Worm (Caenorhabditis elegans) whole organism, L3 larva: ENCODE results near the gene Y73F4A.1.

Source experiments
- ceh-9 ChIP-seq: sonication (generic microtip); optimal IDR thresholded peaks from 2 replicates; lab custom pipeline; 2018; ENCODE audit warnings: missing biosample characterization, missing genetic modification characterization
- fkh-10 ChIP-seq: sonication (generic microtip); optimal IDR thresholded peaks from 2 replicates; lab custom pipeline; 2017; ENCODE audit warnings: missing biosample characterization, missing genetic modification reagents, missing genetic modification characterization
- jun-1 ChIP-seq: fragments of 150-350 bp; optimal IDR thresholded peaks from 2 replicates; lab custom pipeline; 2014; ENCODE audit warnings: missing biosample characterization, missing genetic modification reagents, missing genetic modification characterization
- lin-39 ChIP-seq: fragments of 150-350 bp; optimal IDR thresholded peaks from 2 replicates; lab custom pipeline; 2018; ENCODE audit warnings: missing biosample characterization, missing genetic modification reagents, missing genetic modification characterization
- nfya-1 ChIP-seq: sonication (generic microtip); optimal IDR thresholded peaks from 2 replicates; lab custom pipeline; 2017; ENCODE audit warnings: missing genetic modification characterization, mild to moderate bottlenecking, missing compliant biosample characterization, antibody characterized with exemption, moderate library complexity; ENCODE audit not compliant: insufficient read depth
- nhr-11 ChIP-seq: fragments of 150-350 bp; optimal IDR thresholded peaks from 2 replicates; lab custom pipeline; 2014; ENCODE audit warnings: missing biosample characterization, missing genetic modification characterization
- nhr-23 ChIP-seq: fragments of 150-350 bp; optimal IDR thresholded peaks from 2 replicates; lab custom pipeline; 2014; ENCODE audit warnings: missing biosample characterization, missing genetic modification reagents, missing genetic modification characterization
- nhr-76 ChIP-seq: fragments of 150-350 bp; sonication (generic microtip); optimal IDR thresholded peaks from 5 replicates; lab custom pipeline; 2014; ENCODE audit warnings: missing biosample characterization, missing genetic modification characterization
- skn-1 ChIP-seq: fragments of 150-350 bp; optimal IDR thresholded peaks from 2 replicates; lab custom pipeline; 2014; ENCODE audit warnings: missing biosample characterization, missing genetic modification characterization
- snpc-4 ChIP-seq: fragments of 150-350 bp; optimal IDR thresholded peaks from 2 replicates; lab custom pipeline; 2014; ENCODE audit warnings: missing biosample characterization, missing genetic modification characterization
- ztf-4 ChIP-seq: fragments of 150-350 bp; optimal IDR thresholded peaks from 2 replicates; lab custom pipeline; 2014; ENCODE audit warnings: missing biosample characterization, missing genetic modification characterization

- TF ChIP-seq nhr-11 (tag; lab: Kevin White, UChicago) (no peak), nhr-23 (tag; lab: Kevin White, UChicago) (no peak), fkh-10 (GFP tag; lab: Kevin White, UChicago) (no peak), nfya-1 (tag; lab: Kevin White, UChicago) (no peak), snpc-4 (tag; lab: Kevin White, UChicago) (no peak), skn-1 (tag; lab: Kevin White, UChicago) (no peak), ztf-4 (tag; lab: Kevin White, UChicago) (no peak), nhr-76 (no peak), lin-39 (tag; lab: Kevin White, UChicago) (no peak), ceh-9 (tag; lab: Kevin White, UChicago) (no peak), jun-1 (tag; lab: Kevin White, UChicago) (no peak)
These were observed 50.7 kb downstream of the Y73F4A.1 start for ce11 chrIV:8994487-8994886.
